Fruit fly (Drosophila melanogaster): Measurements from ENCODE around the gene CG11458.

DNA sequence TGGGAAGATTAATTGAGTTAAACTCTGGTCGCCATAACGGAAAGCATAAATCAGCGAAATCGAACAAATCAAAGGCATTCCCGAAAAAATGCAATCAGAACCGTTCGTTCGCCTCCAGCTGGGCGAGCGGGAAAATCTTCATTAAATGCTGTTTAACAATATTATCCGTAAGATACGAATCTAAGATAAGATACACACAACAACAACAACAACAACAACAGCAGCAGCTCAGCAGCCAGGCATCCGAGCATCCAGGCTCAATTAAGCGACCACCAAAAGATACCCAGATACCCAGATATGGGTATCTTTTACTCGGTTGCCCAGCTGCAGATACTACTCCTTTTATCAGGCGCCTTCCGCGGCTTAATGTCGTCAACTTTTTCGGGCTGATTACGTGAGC is 40.5 kb downstream of the CG11458 start:
- TF ChIP-seq CG8478 (optimal IDR thresholded peaks at IDR 0.05): no peak
- TF ChIP-seq CTCF (optimal IDR thresholded peaks at IDR 0.05): no peak
